Fruit fly (Drosophila melanogaster) whole organism, wandering third instar larva: ENCODE measurements around the gene Mst89B.

Experiments used
- Abd-B ChIP-seq: fragments of >200 bp; optimal IDR thresholded peaks from 2 replicates; lab custom pipeline; 2017; ENCODE audit warnings: missing biosample characterization, missing genetic modification characterization
- CG32264 ChIP-seq: fragments of 200-800 bp; sonication (Bioruptor generic); optimal IDR thresholded peaks from 2 replicates; lab custom pipeline; 2016; ENCODE audit warnings: missing biosample characterization, missing genetic modification characterization
- CG9705 ChIP-seq: fragments of 200-800 bp; sonication (Bioruptor generic); optimal IDR thresholded peaks from 2 replicates; lab custom pipeline; 2018; ENCODE audit warnings: missing biosample characterization, mild to moderate bottlenecking, missing genetic modification characterization
- CrebA ChIP-seq: fragments of 200-800 bp; sonication (Bioruptor generic); optimal IDR thresholded peaks from 2 replicates; lab custom pipeline; 2016; ENCODE audit warnings: missing biosample characterization, mild to moderate bottlenecking, missing genetic modification characterization, borderline replicate concordance
- Dfd ChIP-seq: fragments of >200 bp; optimal IDR thresholded peaks from 2 replicates; lab custom pipeline; 2017; ENCODE audit warnings: missing biosample characterization, missing genetic modification characterization
- Dif ChIP-seq: fragments of 200-275, 200-300 bp; sonication (Bioruptor generic); optimal IDR thresholded peaks from 2 replicates; lab custom pipeline; 2018; ENCODE audit warnings: missing biosample characterization, missing genetic modification characterization; ENCODE audit not compliant: partially characterized antibody
- GATAd ChIP-seq: sonication (Bioruptor generic); optimal IDR thresholded peaks from 2 replicates; lab custom pipeline; 2016; ENCODE audit warnings: missing biosample characterization, missing genetic modification characterization
- HLH106 ChIP-seq: fragments of 200-800 bp; optimal IDR thresholded peaks from 3 replicates; lab custom pipeline; 2019; ENCODE audit warnings: missing biosample characterization, mild to moderate bottlenecking, missing genetic modification characterization, moderate library complexity
- Hnf4 ChIP-seq: fragments of 200-800 bp; sonication (Bioruptor generic); optimal IDR thresholded peaks from 2 replicates; lab custom pipeline; 2016; ENCODE audit warnings: missing biosample characterization, mild to moderate bottlenecking, missing genetic modification characterization
- Hr78 ChIP-seq: fragments of >200 bp; optimal IDR thresholded peaks from 2 replicates; lab custom pipeline; 2017; ENCODE audit warnings: missing biosample characterization, missing genetic modification characterization
- Hr83 ChIP-seq: fragments of 200-300 bp; sonication (Bioruptor generic); optimal IDR thresholded peaks from 2 replicates; lab custom pipeline; 2016; ENCODE audit warnings: missing biosample characterization, mild to moderate bottlenecking, missing genetic modification characterization, moderate library complexity; ENCODE audit not compliant: poor library complexity, severe bottlenecking
- Jra ChIP-seq: sonication (Bioruptor generic); optimal IDR thresholded peaks from 2 replicates; lab custom pipeline; 2016; ENCODE audit warnings: missing biosample characterization, missing genetic modification characterization
- Mio ChIP-seq: sonication (Bioruptor generic); optimal IDR thresholded peaks from 2 replicates; lab custom pipeline; 2016; ENCODE audit warnings: missing biosample characterization, missing genetic modification characterization
- Myc ChIP-seq: fragments of >200 bp; optimal IDR thresholded peaks from 2 replicates; lab custom pipeline; 2017
- N ChIP-seq: fragments of >200 bp; optimal IDR thresholded peaks from 2 replicates; lab custom pipeline; 2018; ENCODE audit warnings: missing biosample characterization, missing external identifiers, missing genetic modification characterization
- OdsH ChIP-seq: fragments of 200-800 bp; sonication (Bioruptor generic); optimal IDR thresholded peaks from 2 replicates; lab custom pipeline; 2016; ENCODE audit warnings: missing biosample characterization, mild to moderate bottlenecking, missing genetic modification characterization
- Rel ChIP-seq, 2 experiments: fragments of 200-800 bp; sonication (Bioruptor generic) in 1 of 2; optimal IDR thresholded peaks; 2 replicates in 1 of 2; 3 replicates in 1 of 2; lab custom pipeline; 2016 to 2019; ENCODE audit warnings: mild to moderate bottlenecking in 2 of 2, missing biosample characterization in 2 of 2, missing genetic modification characterization in 2 of 2, moderate library complexity in 1 of 2
- Sp1 ChIP-seq: fragments of 200-800 bp; sonication (Bioruptor generic); optimal IDR thresholded peaks from 3 replicates; lab custom pipeline; 2019; ENCODE audit warnings: missing biosample characterization, mild to moderate bottlenecking, missing genetic modification characterization, moderate library complexity
- Vsx2 ChIP-seq: fragments of 200-300, 225-300 bp; sonication (Bioruptor generic); optimal IDR thresholded peaks from 2 replicates; lab custom pipeline; 2018; ENCODE audit warnings: missing biosample characterization, missing genetic modification characterization; ENCODE audit not compliant: partially characterized antibody
- br ChIP-seq: fragments of 200-800 bp; sonication (Bioruptor generic); optimal IDR thresholded peaks from 2 replicates; lab custom pipeline; 2016; ENCODE audit warnings: missing biosample characterization, missing genetic modification characterization
- brk ChIP-seq: fragments of 200-800 bp; sonication (Bioruptor generic); optimal IDR thresholded peaks from 2 replicates; lab custom pipeline; 2016; ENCODE audit warnings: missing biosample characterization, mild to moderate bottlenecking, missing genetic modification characterization
- dl ChIP-seq, 2 experiments: fragments of 175-275, 200-275 bp in 1 of 2; fragments of 200-275 bp in 1 of 2; sonication (Bioruptor generic); optimal IDR thresholded peaks; lab custom pipeline; 2018; ENCODE audit warnings: mild to moderate bottlenecking in 2 of 2, missing biosample characterization in 2 of 2, missing genetic modification characterization in 2 of 2, moderate library complexity in 2 of 2; ENCODE audit not compliant: partially characterized antibody in 2 of 2, insufficient read depth in 1 of 2
- dmrt93B ChIP-seq: fragments of 200-800 bp; sonication (Bioruptor generic); optimal IDR thresholded peaks from 2 replicates; lab custom pipeline; 2018; ENCODE audit warnings: missing biosample characterization, mild to moderate bottlenecking, missing genetic modification characterization
- dsf ChIP-seq: sonication (Bioruptor generic); optimal IDR thresholded peaks from 2 replicates; lab custom pipeline; 2016; ENCODE audit warnings: missing biosample characterization, missing genetic modification characterization, borderline replicate concordance
- ey ChIP-seq: fragments of 200-800 bp; sonication (Bioruptor generic); optimal IDR thresholded peaks from 2 replicates; lab custom pipeline; 2016; ENCODE audit warnings: missing biosample characterization, missing genetic modification characterization
- foxo ChIP-seq, 2 experiments: fragments of 200-800 bp; sonication (Bioruptor generic); optimal IDR thresholded peaks; 2 replicates in 1 of 2; 3 replicates in 1 of 2; lab custom pipeline; 2016 to 2017; ENCODE audit warnings: missing biosample characterization in 2 of 2, missing genetic modification characterization in 2 of 2
- fru ChIP-seq: fragments of 200-800 bp; sonication (Bioruptor generic); optimal IDR thresholded peaks from 3 replicates; lab custom pipeline; 2016; ENCODE audit warnings: missing biosample characterization, mild to moderate bottlenecking, missing genetic modification characterization
- h ChIP-seq: fragments of 200-800 bp; sonication (Bioruptor generic); optimal IDR thresholded peaks from 3 replicates; lab custom pipeline; 2016; ENCODE audit warnings: missing biosample characterization, mild to moderate bottlenecking, missing genetic modification characterization
- jim ChIP-seq: fragments of 175-275, 200-325 bp; sonication (Bioruptor generic); optimal IDR thresholded peaks from 2 replicates; lab custom pipeline; 2016; ENCODE audit warnings: missing biosample characterization, mild to moderate bottlenecking, missing genetic modification characterization
- lola ChIP-seq: fragments of >200 bp; optimal IDR thresholded peaks from 2 replicates; lab custom pipeline; 2017; ENCODE audit warnings: missing biosample characterization, missing genetic modification characterization
- pan ChIP-seq: fragments of >200 bp; optimal IDR thresholded peaks from 2 replicates; lab custom pipeline; 2017
- psq ChIP-seq: fragments of 200-800 bp; sonication (Bioruptor generic); optimal IDR thresholded peaks from 3 replicates; lab custom pipeline; 2017; ENCODE audit warnings: missing biosample characterization, mild to moderate bottlenecking, missing genetic modification characterization, moderate library complexity
- rgr ChIP-seq: fragments of 200-800 bp; sonication (Bioruptor generic); optimal IDR thresholded peaks from 3 replicates; lab custom pipeline; 2016; ENCODE audit warnings: missing biosample characterization, mild to moderate bottlenecking, missing genetic modification characterization
- sage ChIP-seq: fragments of 200-800 bp; sonication (Bioruptor generic); optimal IDR thresholded peaks from 2 replicates; lab custom pipeline; 2016; ENCODE audit warnings: missing biosample characterization, mild to moderate bottlenecking, missing genetic modification characterization
- sv ChIP-seq: fragments of 200-800 bp; sonication (Bioruptor generic); optimal IDR thresholded peaks from 3 replicates; lab custom pipeline; 2016; ENCODE audit warnings: missing biosample characterization, missing genetic modification characterization
- tai ChIP-seq: sonication (Bioruptor generic); optimal IDR thresholded peaks from 2 replicates; lab custom pipeline; 2016; ENCODE audit warnings: missing biosample characterization, missing genetic modification characterization
- usp ChIP-seq: fragments of >200 bp; optimal IDR thresholded peaks from 2 replicates; lab custom pipeline; 2017; ENCODE audit warnings: missing biosample characterization, missing genetic modification characterization
- woc ChIP-seq: sonication (Bioruptor generic); optimal IDR thresholded peaks from 2 replicates; lab custom pipeline; 2016; ENCODE audit warnings: missing biosample characterization, mild to moderate bottlenecking, missing genetic modification characterization

Mst89B gene

DNA sequence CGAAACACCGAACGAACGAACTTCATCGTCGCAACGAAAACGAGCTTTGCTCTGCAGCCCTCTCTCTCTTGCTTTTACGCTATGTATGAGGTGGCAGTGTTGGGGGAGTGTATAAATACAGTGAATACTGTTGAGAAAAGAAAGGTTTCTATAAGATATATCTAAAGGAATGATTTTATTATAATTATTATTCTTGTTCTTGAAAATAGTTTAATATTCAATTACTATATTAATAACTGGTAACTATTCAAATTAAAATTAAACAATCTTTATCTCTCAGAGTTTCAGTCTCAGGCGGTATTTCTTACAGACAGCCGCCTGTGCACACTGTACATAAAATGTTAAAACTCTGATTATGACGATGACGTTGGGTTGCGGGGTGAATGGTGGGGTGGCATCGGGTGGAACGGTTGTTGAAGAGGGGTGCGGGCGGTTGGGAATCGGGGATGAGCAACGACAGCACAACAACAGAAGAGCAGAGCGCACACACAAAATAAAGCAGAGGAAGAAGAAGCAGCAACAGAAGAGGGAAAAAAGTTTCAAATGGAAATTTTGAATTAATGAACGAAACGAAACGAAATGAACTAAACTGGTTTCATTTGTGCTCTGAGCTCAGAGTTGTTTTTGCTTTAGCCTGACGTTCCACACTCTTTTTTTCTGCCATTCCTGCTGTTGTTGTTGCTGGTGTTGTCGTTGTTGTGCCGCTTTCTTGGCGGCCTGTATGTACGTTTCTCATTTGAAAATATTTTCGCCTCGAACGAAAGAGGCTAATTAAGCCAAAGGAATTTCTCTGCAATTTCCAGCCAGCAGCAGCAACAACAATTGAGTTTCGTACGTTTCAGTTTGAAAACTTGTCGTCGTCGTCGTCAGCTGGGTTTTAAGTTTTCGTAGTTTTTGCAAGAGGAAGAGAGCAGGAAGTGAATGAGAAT lies 29.8 kb upstream of the Mst89B start (continued):
- peak; percentile 86 for TF ChIP-seq ey (GFP tag; lab: Kevin White, UChicago)
- no peak for TF ChIP-seq Hr78
- no peak for TF ChIP-seq lola (GFP tag; lab: Kevin White, UChicago)
- TF ChIP-seq rgr = peak; percentile 97
- TF ChIP-seq br = peak; percentile 79
- TF ChIP-seq, all 38 proteins: peak for 28

DNA sequence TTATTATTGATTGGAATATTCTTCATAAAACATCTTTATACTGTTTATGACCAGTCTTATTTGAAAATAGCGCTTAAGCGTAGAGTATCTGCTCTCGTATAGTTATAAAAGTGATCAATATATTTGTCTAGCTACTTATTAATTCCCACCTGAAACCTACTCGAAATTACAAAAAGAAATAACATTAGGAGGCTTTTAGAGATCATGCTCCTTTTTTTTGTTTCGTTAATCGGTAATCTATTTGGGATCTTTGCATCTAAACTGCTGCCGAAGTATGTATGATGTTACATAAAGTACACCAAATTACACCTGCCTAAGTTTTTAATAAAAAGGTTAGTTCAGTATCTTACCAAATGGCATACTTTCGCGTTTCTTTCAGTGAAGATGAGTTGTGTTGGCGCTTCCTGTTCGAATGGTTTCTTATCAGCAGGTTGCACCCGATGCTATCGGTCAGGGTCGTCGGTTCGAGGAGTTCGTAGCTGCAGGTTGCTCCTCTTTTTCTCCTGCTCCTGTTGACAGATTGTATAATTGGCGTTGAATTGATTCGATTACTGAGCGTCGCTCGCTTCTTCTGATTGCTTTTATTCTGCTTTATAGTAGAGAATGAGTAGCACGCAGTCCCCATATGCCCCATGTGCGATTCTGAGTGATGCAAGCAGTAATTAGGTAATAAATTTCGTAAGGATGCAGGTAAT lies 28.6 kb upstream of the Mst89B start:
- no peak for TF ChIP-seq Rel (GFP tag; optimal IDR thresholded peaks at IDR 0.05; lab: Kevin White, UChicago)
- TF ChIP-seq Rel (tag; optimal IDR thresholded peaks at IDR 0.05; lab: Kevin White, UChicago) = peak; percentile 34
- peak; percentile 18 for TF ChIP-seq Hnf4 (GFP tag; lab: Kevin White, UChicago)
- peak; percentile 49 for TF ChIP-seq tai
- TF ChIP-seq GATAd (GFP tag; lab: Kevin White, UChicago) = no peak
- TF ChIP-seq foxo (GFP tag; optimal IDR thresholded peaks at IDR 0.05; lab: Kevin White, UChicago) = peak in 1 of 2 experiments; percentile 12
- no peak for TF ChIP-seq psq
- no peak for TF ChIP-seq Sp1 (GFP tag; lab: Kevin White, UChicago)
- TF ChIP-seq N (GFP tag; lab: Kevin White, UChicago) = no peak
- no peak for TF ChIP-seq rgr
- TF ChIP-seq Mio (GFP tag; lab: Kevin White, UChicago) = no peak
- TF ChIP-seq fru (GFP tag; lab: Kevin White, UChicago) = peak; percentile 12
- no peak for TF ChIP-seq jim (GFP tag; lab: Kevin White, UChicago)
- TF ChIP-seq Hr78 = no peak
- no peak for TF ChIP-seq dmrt93B (GFP tag; lab: Kevin White, UChicago)
- TF ChIP-seq Jra (GFP tag; lab: Kevin White, UChicago) = no peak
- TF ChIP-seq CrebA (GFP tag; lab: Kevin White, UChicago) = no peak
- TF ChIP-seq Abd-B (GFP tag; lab: Kevin White, UChicago) = no peak
- TF ChIP-seq CG9705 (GFP tag; lab: Kevin White, UChicago) = no peak
- TF ChIP-seq sv (GFP tag; lab: Kevin White, UChicago) = no peak
- TF ChIP-seq HLH106 (tag; lab: Kevin White, UChicago) = no peak
- TF ChIP-seq Dfd (GFP tag; lab: Kevin White, UChicago) = no peak
- TF ChIP-seq CG32264 (GFP tag; lab: Kevin White, UChicago) = no peak
- TF ChIP-seq Dif (GFP tag; lab: Kevin White, UChicago) = no peak
- TF ChIP-seq h (GFP tag; lab: Kevin White, UChicago) = peak; percentile 7
- no peak for TF ChIP-seq Hr83 (GFP tag; lab: Kevin White, UChicago)
- no peak for TF ChIP-seq dl (GFP tag; optimal IDR thresholded peaks at IDR 0.05; lab: Kevin White, UChicago; ENCODE audit: insufficient read depth in 1 of 2, partially characterized antibody in 2 of 2)
- TF ChIP-seq ey (GFP tag; lab: Kevin White, UChicago) = peak; percentile 40
- TF ChIP-seq sage (GFP tag; lab: Kevin White, UChicago) = no peak
- TF ChIP-seq usp (GFP tag; lab: Kevin White, UChicago) = no peak
- TF ChIP-seq pan (lab: Kevin White, UChicago) = no peak
- no peak for TF ChIP-seq woc (GFP tag; lab: Kevin White, UChicago)
- TF ChIP-seq lola (GFP tag; lab: Kevin White, UChicago) = no peak
- no peak for TF ChIP-seq brk (GFP tag; lab: Kevin White, UChicago)
- TF ChIP-seq dsf (GFP tag; lab: Kevin White, UChicago) = no peak
- TF ChIP-seq Vsx2 (GFP tag; lab: Kevin White, UChicago) = no peak
- no peak for TF ChIP-seq Myc (lab: Kevin White, UChicago)
- no peak for TF ChIP-seq OdsH (GFP tag; lab: Kevin White, UChicago)
- TF ChIP-seq br = no peak
